Fruit fly (Drosophila melanogaster): ENCODE data around the gene croc.
A peak's percentile ranks its signal among the peaks of the same experiment; 100 is the strongest.

Gene croc

DNA sequence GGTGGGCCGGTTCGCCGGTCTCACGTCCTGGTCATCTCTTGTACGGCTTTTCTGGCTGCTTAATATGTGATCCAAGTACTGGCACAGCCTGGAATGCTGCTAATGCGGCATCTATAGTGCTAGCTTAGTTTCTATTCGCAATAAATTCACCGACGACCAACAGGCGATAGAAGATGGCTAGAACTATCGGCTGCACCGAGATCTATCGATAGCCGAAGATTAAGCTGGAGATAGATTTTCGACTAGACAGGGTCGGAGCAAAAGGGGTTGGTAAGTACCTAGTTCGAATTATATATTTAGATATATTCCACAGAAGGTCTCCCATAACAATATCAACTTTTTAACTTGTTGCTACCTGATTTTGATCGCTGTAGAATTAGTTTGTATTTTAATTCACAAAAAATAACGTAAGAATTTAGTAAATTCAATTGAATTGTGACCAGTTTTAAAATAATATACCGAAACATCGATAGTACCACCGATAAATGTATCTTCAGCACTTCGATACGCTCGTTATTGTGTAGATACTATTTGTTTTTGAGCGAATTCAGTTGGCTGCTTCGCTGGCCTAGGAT, 31.2 kb upstream of the croc start, which contains the start of the genes Glg1 and M6 (continued):
- TF ChIP-seq CG5953 (GFP tag; IDR thresholded peaks at IDR 0.05) (no peak), CG17912 (GFP tag; optimal IDR thresholded peaks at IDR 0.05) (no peak), ci (GFP tag; IDR thresholded peaks at IDR 0.05) (peak; percentile 43; the same call in 1 of the 3 replicates), D19A (tag; optimal IDR thresholded peaks at IDR 0.05) (peak; percentile 51), CG1024 (GFP tag; IDR thresholded peaks at IDR 0.05) (peak; percentile 33; the same call in 1 of the 2 replicates), ranshi (GFP tag; IDR thresholded peaks at IDR 0.05) (peak; percentile 69; the same call in 1 of the 2 replicates), bigmax (GFP tag; optimal IDR thresholded peaks at IDR 0.05) (no peak), CG6683 (GFP tag; optimal IDR thresholded peaks at IDR 0.05) (peak; percentile 8), slp2 (GFP tag; optimal IDR thresholded peaks at IDR 0.05) (peak; percentile 2), Fer3 (tag; optimal IDR thresholded peaks at IDR 0.05) (peak; percentile 17), CG16813 (GFP tag; IDR thresholded peaks at IDR 0.05; ENCODE audit: partially characterized antibody) (peak; percentile 96), pnt (GFP tag; optimal IDR thresholded peaks at IDR 0.05) (peak; percentile 37), klu (GFP tag; IDR thresholded peaks at IDR 0.05) (no peak), Taf1 (GFP tag; IDR thresholded peaks at IDR 0.05) (0 out of 2 replicates have a peak, but pooled peaks have one; percentile 28), lilli (GFP tag; optimal IDR thresholded peaks at IDR 0.05) (peak; percentile 81), CG11723 (GFP tag; optimal IDR thresholded peaks at IDR 0.05) (peak; percentile 14), CG11560 (tag; IDR thresholded peaks at IDR 0.05) (peak; percentile 19; the same call in 1 of the 3 replicates), MESR4 (GFP tag; optimal IDR thresholded peaks at IDR 0.05) (peak; percentile 58), gem (tag; optimal IDR thresholded peaks at IDR 0.05) (peak; percentile 82), CG7786 (GFP tag; optimal IDR thresholded peaks at IDR 0.05) (peak; percentile 72), gsb (GFP tag; IDR thresholded peaks at IDR 0.05) (no peak), CG8388 (GFP tag; optimal IDR thresholded peaks at IDR 0.05) (peak; percentile 40), CG2712 (tag; optimal IDR thresholded peaks at IDR 0.05) (peak; percentile 82), lmd (GFP tag; IDR thresholded peaks at IDR 0.05) (peak; percentile 64), C15 (GFP tag; IDR thresholded peaks at IDR 0.05) (0 out of 3 replicates have a peak, but pooled peaks have one; percentile 29), tx (GFP tag; optimal IDR thresholded peaks at IDR 0.05) (peak; percentile 36), CG3163 (GFP tag; optimal IDR thresholded peaks at IDR 0.05) (no peak), nerfin-2 (GFP tag; IDR thresholded peaks at IDR 0.05; ENCODE audit: partially characterized antibody) (peak; percentile 93), CG9876 (GFP tag; optimal IDR thresholded peaks at IDR 0.05) (peak; percentile 0), Nf-YB (GFP tag; optimal IDR thresholded peaks at IDR 0.05) (peak; percentile 33), CG8924 (tag; optimal IDR thresholded peaks at IDR 0.05) (peak; percentile 73), CG30403 (GFP tag; optimal IDR thresholded peaks at IDR 0.05) (peak; percentile 82), peb (GFP tag; IDR thresholded peaks at IDR 0.05) (0 out of 2 replicates have a peak, but pooled peaks have one; percentile 13), CG1647 (GFP tag; optimal IDR thresholded peaks at IDR 0.05) (peak; percentile 42), Rx (GFP tag; IDR thresholded peaks at IDR 0.05) (0 out of 2 replicates have a peak, but pooled peaks have one; percentile 2), CG14014 (GFP tag; IDR thresholded peaks at IDR 0.05) (peak; percentile 49; the same call in 1 of the 2 replicates), gt (GFP tag; IDR thresholded peaks at IDR 0.05) (no peak), CG12299 (tag; optimal IDR thresholded peaks at IDR 0.05) (no peak), CG10979 (tag; optimal IDR thresholded peaks at IDR 0.05) (peak; percentile 57), Myb (GFP tag; optimal IDR thresholded peaks at IDR 0.05) (peak; percentile 70), Dp (GFP tag; optimal IDR thresholded peaks at IDR 0.05) (peak; percentile 33), Meics (GFP tag; optimal IDR thresholded peaks at IDR 0.05) (peak; percentile 71), CG18764 (GFP tag; optimal IDR thresholded peaks at IDR 0.05) (peak; percentile 34), CG10462 (GFP tag; optimal IDR thresholded peaks at IDR 0.05) (peak; percentile 38), bcd (GFP tag; optimal IDR thresholded peaks at IDR 0.05) (peak; percentile 88), Sox102F (GFP tag; optimal IDR thresholded peaks at IDR 0.05) (peak; percentile 60), HmgD (GFP tag; optimal IDR thresholded peaks at IDR 0.05) (peak; percentile 42), CG17186 (GFP tag; optimal IDR thresholded peaks at IDR 0.05) (peak; percentile 57), CG15269 (tag; optimal IDR thresholded peaks at IDR 0.05) (peak; percentile 74), fd96Cb (tag; optimal IDR thresholded peaks at IDR 0.05) (peak; percentile 10)
